Fruit fly (Drosophila melanogaster) whole organism, embryonic: ENCODE data around the gene CG7646.

ENCODE experiments used
- Ada2b ChIP-seq: fragments of 200-800 bp; sonication (Bioruptor generic); IDR thresholded peaks from 2 replicates; pipeline ENCODE4 v1.3.6; 2022; ENCODE audit warnings: missing biosample characterization, missing genetic modification characterization
- Atf-2 ChIP-seq: fragments of 200-800 bp; sonication (Bioruptor generic); optimal IDR thresholded peaks from 2 replicates; lab custom pipeline; 2016; ENCODE audit warnings: missing biosample characterization, missing genetic modification characterization
- CG12071 ChIP-seq: fragments of 200-800 bp; sonication (Bioruptor generic); optimal IDR thresholded peaks from 3 replicates; lab custom pipeline; 2018; ENCODE audit warnings: missing biosample characterization, mild to moderate bottlenecking, missing genetic modification characterization
- CG12104 ChIP-seq: fragments of 200-800 bp; sonication (Bioruptor generic); optimal IDR thresholded peaks from 3 replicates; lab custom pipeline; 2016; ENCODE audit warnings: missing biosample characterization, missing genetic modification characterization
- CG1233 ChIP-seq: fragments of 200-800 bp; sonication (Bioruptor generic); optimal IDR thresholded peaks from 4 replicates; lab custom pipeline; 2018; ENCODE audit warnings: missing biosample characterization, mild to moderate bottlenecking, missing genetic modification characterization
- CG12769 ChIP-seq: fragments of 200-800 bp; sonication (Bioruptor generic); optimal IDR thresholded peaks from 2 replicates; lab custom pipeline; 2019; ENCODE audit warnings: missing biosample characterization, mild to moderate bottlenecking, missing genetic modification characterization, moderate library complexity
- CG12942 ChIP-seq: fragments of 200-800 bp; sonication (Bioruptor generic); optimal IDR thresholded peaks from 3 replicates; lab custom pipeline; 2016; ENCODE audit warnings: missing biosample characterization, missing genetic modification characterization
- CG1602 ChIP-seq: fragments of 200-800 bp; sonication (Bioruptor generic); optimal IDR thresholded peaks from 3 replicates; lab custom pipeline; 2016; ENCODE audit warnings: missing biosample characterization, missing genetic modification characterization
- CG1603 ChIP-seq: fragments of 200-800 bp; sonication (Bioruptor generic); optimal IDR thresholded peaks from 2 replicates; lab custom pipeline; 2019; ENCODE audit warnings: missing biosample characterization, mild to moderate bottlenecking, missing genetic modification characterization, moderate library complexity
- CG2120 ChIP-seq: fragments of 200-800 bp; sonication (Bioruptor generic); optimal IDR thresholded peaks from 3 replicates; lab custom pipeline; 2016; ENCODE audit warnings: missing biosample characterization, missing genetic modification characterization
- CG2712 ChIP-seq: fragments of 200-800 bp; optimal IDR thresholded peaks from 3 replicates; lab custom pipeline; 2019; ENCODE audit warnings: missing biosample characterization, mild to moderate bottlenecking, missing genetic modification characterization, moderate library complexity
- CG31441 ChIP-seq: fragments of 200-800 bp; sonication (Bioruptor generic); IDR thresholded peaks from 2 replicates; pipeline ENCODE4 v1.3.6; 2022; ENCODE audit warnings: missing biosample characterization, missing genetic modification characterization
- CG32772 ChIP-seq: fragments of 200-800 bp; sonication (Bioruptor generic); IDR thresholded peaks from 2 replicates; pipeline ENCODE4 v1.3.6; 2022; ENCODE audit warnings: missing biosample characterization, missing genetic modification characterization
- CG3281 ChIP-seq: fragments of 200-800 bp; sonication (Bioruptor generic); optimal IDR thresholded peaks from 3 replicates; lab custom pipeline; 2017; ENCODE audit warnings: missing biosample characterization, mild to moderate bottlenecking, missing genetic modification characterization
- CG4820 ChIP-seq: fragments of 200-800 bp; sonication (Bioruptor generic); optimal IDR thresholded peaks from 3 replicates; lab custom pipeline; 2016; ENCODE audit warnings: missing biosample characterization, missing genetic modification characterization
- CG6254 ChIP-seq: fragments of 200-800 bp; sonication (Bioruptor generic); optimal IDR thresholded peaks from 3 replicates; lab custom pipeline; 2017; ENCODE audit warnings: mild to moderate bottlenecking, missing biosample characterization, missing genetic modification reagents, missing genetic modification characterization
- CG6689 ChIP-seq: fragments of 200-800 bp; sonication (Bioruptor generic); IDR thresholded peaks from 2 replicates; pipeline ENCODE4 v1.3.6; 2022; ENCODE audit warnings: missing biosample characterization, missing genetic modification characterization
- CG7786 ChIP-seq: fragments of 200-800 bp; sonication (Bioruptor generic); optimal IDR thresholded peaks from 2 replicates; lab custom pipeline; 2016; ENCODE audit warnings: missing biosample characterization, missing genetic modification characterization
- CG7839 ChIP-seq: fragments of 200-800 bp; sonication (Bioruptor generic); optimal IDR thresholded peaks from 3 replicates; lab custom pipeline; 2018; ENCODE audit warnings: missing biosample characterization, mild to moderate bottlenecking, missing genetic modification characterization, moderate library complexity
- CG8290 ChIP-seq, 3 experiments: fragments of 200-800 bp; sonication (Bioruptor generic); optimal IDR thresholded peaks; 2 replicates each; lab custom pipeline; 2016 to 2019; ENCODE audit warnings: missing biosample characterization in 3 of 3, missing genetic modification characterization in 3 of 3, mild to moderate bottlenecking in 2 of 3, moderate library complexity in 1 of 3
- CG9817 ChIP-seq: fragments of 200-800 bp; sonication (Bioruptor generic); optimal IDR thresholded peaks from 2 replicates; lab custom pipeline; 2018; ENCODE audit warnings: missing biosample characterization, mild to moderate bottlenecking, missing genetic modification characterization, moderate library complexity
- Dfd ChIP-seq, 2 experiments: fragments of >200 bp; optimal IDR thresholded peaks; 2 replicates each; lab custom pipeline; 2017; ENCODE audit warnings: missing biosample characterization in 2 of 2, missing genetic modification characterization in 2 of 2
- Doc2 ChIP-seq: fragments of 200-800 bp; sonication (Bioruptor generic); IDR thresholded peaks from 2 replicates; pipeline ENCODE4 v1.3.6; 2022; ENCODE audit warnings: missing biosample characterization, missing genetic modification characterization
- Ets65A ChIP-seq: fragments of 200-800 bp; sonication (Bioruptor generic); peaks from one replicate; lab custom pipeline; 2016; ENCODE audit warnings: missing biosample characterization, missing genetic modification characterization
- H15 ChIP-seq: fragments of 200-800 bp; sonication (Bioruptor generic); IDR thresholded peaks from 3 replicates; pipeline ENCODE4 v1.3.6; 2022; ENCODE audit warnings: missing biosample characterization, missing genetic modification characterization
- Hr3 ChIP-seq: fragments of 200-800 bp; sonication (Bioruptor generic); optimal IDR thresholded peaks from 3 replicates; lab custom pipeline; 2016; ENCODE audit warnings: missing biosample characterization, missing genetic modification characterization
- Hr78 ChIP-seq, 2 experiments: fragments of 200-800 bp in 1 of 2; fragments of >200 bp in 1 of 2; sonication (Bioruptor generic) in 1 of 2; optimal IDR thresholded peaks; 2 replicates each; lab custom pipeline; 2017 to 2019; ENCODE audit warnings: missing biosample characterization in 2 of 2, missing genetic modification characterization in 2 of 2, mild to moderate bottlenecking in 1 of 2, moderate library complexity in 1 of 2
- Meics ChIP-seq: fragments of 200-800 bp; sonication (Bioruptor generic); optimal IDR thresholded peaks from 2 replicates; lab custom pipeline; 2017; ENCODE audit warnings: missing biosample characterization, mild to moderate bottlenecking, missing genetic modification characterization
- Mrtf ChIP-seq: fragments of 200-800 bp; sonication (Bioruptor generic); IDR thresholded peaks from 3 replicates; pipeline ENCODE4 v1.3.6; 2022; ENCODE audit warnings: missing biosample characterization, missing genetic modification characterization
- Nf-YA ChIP-seq: fragments of 200-800 bp; sonication (Bioruptor generic); IDR thresholded peaks from 2 replicates; pipeline ENCODE4 v1.3.6; 2022; ENCODE audit warnings: missing biosample characterization, missing genetic modification characterization
- Rx ChIP-seq: fragments of 200-800 bp; sonication (Bioruptor generic); IDR thresholded peaks from 2 replicates; pipeline ENCODE4 v1.3.6; 2022; ENCODE audit warnings: missing biosample characterization, missing genetic modification characterization
- Sin3A ChIP-seq: fragments of >200 bp; optimal IDR thresholded peaks from 2 replicates; lab custom pipeline; 2018
- Sox100B ChIP-seq: fragments of 200-800 bp; sonication (Bioruptor generic); optimal IDR thresholded peaks from 3 replicates; lab custom pipeline; 2018; ENCODE audit warnings: missing biosample characterization, mild to moderate bottlenecking, missing genetic modification characterization
- bcd ChIP-seq: fragments of 200-800 bp; sonication (Bioruptor generic); optimal IDR thresholded peaks from 2 replicates; lab custom pipeline; 2017; ENCODE audit warnings: missing biosample characterization, mild to moderate bottlenecking, missing genetic modification characterization
- bowl ChIP-seq: fragments of 200-800 bp; sonication (Bioruptor generic); IDR thresholded peaks from 2 replicates; pipeline ENCODE4 v1.3.6; 2022; ENCODE audit warnings: missing biosample characterization, missing genetic modification characterization
- cad ChIP-seq: fragments of >200 bp; optimal IDR thresholded peaks from 2 replicates; lab custom pipeline; 2017; ENCODE audit warnings: missing biosample characterization, missing genetic modification characterization
- chinmo ChIP-seq: fragments of 200-800 bp; sonication (Bioruptor generic); IDR thresholded peaks from 4 replicates; pipeline ENCODE4 v1.3.6; 2022; ENCODE audit warnings: missing biosample characterization, missing genetic modification characterization; ENCODE audit not compliant: partially characterized antibody
- dm ChIP-seq: fragments of 200-800 bp; sonication (Bioruptor generic); optimal IDR thresholded peaks from 3 replicates; lab custom pipeline; 2016; ENCODE audit warnings: missing biosample characterization, missing genetic modification characterization
- gem ChIP-seq: fragments of 200-800 bp; sonication (Bioruptor generic); optimal IDR thresholded peaks from 2 replicates; lab custom pipeline; 2019; ENCODE audit warnings: missing biosample characterization, mild to moderate bottlenecking, missing genetic modification characterization, moderate library complexity
- gfzf ChIP-seq: fragments of 200-800 bp; sonication (Bioruptor generic); optimal IDR thresholded peaks from 2 replicates; lab custom pipeline; 2016; ENCODE audit warnings: missing biosample characterization, mild to moderate bottlenecking, missing genetic modification characterization, moderate library complexity
- hth ChIP-seq: fragments of >200 bp; optimal IDR thresholded peaks from 2 replicates; lab custom pipeline; 2017; ENCODE audit warnings: inconsistent platforms
- lab ChIP-seq: fragments of 200-800 bp; sonication (Bioruptor generic); optimal IDR thresholded peaks from 3 replicates; lab custom pipeline; 2017; ENCODE audit warnings: missing biosample characterization, missing genetic modification characterization, mild to moderate bottlenecking, moderate library complexity, missing genetic modification reagents
- pan ChIP-seq, 4 experiments: fragments of >200 bp in 3 of 4; fragments of 200-800 bp in 1 of 4; sonication (Bioruptor generic) in 1 of 4; optimal IDR thresholded peaks in 3 of 4; IDR thresholded peaks in 1 of 4; 2 replicates each; pipeline versions ENCODE4 v1.3.6 to Lab custom; 2017 to 2022; ENCODE audit warnings: missing biosample characterization in 2 of 4, missing genetic modification characterization in 2 of 4, mixed read lengths in 1 of 4
- pho ChIP-seq: fragments of 200-800 bp; sonication (Bioruptor generic); optimal IDR thresholded peaks from 2 replicates; lab custom pipeline; 2016; ENCODE audit warnings: missing biosample characterization, missing genetic modification characterization
- phol ChIP-seq: fragments of 200-800 bp; sonication (Bioruptor generic); optimal IDR thresholded peaks from 3 replicates; lab custom pipeline; 2018; ENCODE audit warnings: missing biosample characterization, mild to moderate bottlenecking, missing genetic modification characterization, moderate library complexity
- pnt ChIP-seq: fragments of 200-800 bp; sonication (Bioruptor generic); optimal IDR thresholded peaks from 3 replicates; lab custom pipeline; 2016; ENCODE audit warnings: missing biosample characterization, missing genetic modification characterization
- sens ChIP-seq: fragments of 200-800 bp; sonication (Bioruptor generic); peaks from one replicate; lab custom pipeline; 2016; ENCODE audit warnings: missing biosample characterization, missing genetic modification characterization
- seq ChIP-seq: fragments of 200-800 bp; sonication (Bioruptor generic); IDR thresholded peaks from 2 replicates; pipeline ENCODE4 v1.3.6; 2022; ENCODE audit warnings: missing biosample characterization, missing genetic modification characterization
- slp2 ChIP-seq: fragments of 200-800 bp; sonication (Bioruptor generic); optimal IDR thresholded peaks from 2 replicates; lab custom pipeline; 2016; ENCODE audit warnings: missing biosample characterization, missing genetic modification characterization
- unpg ChIP-seq: fragments of 200-800 bp; sonication (Bioruptor generic); optimal IDR thresholded peaks from 3 replicates; lab custom pipeline; 2018; ENCODE audit warnings: missing biosample characterization, mild to moderate bottlenecking, missing genetic modification characterization, moderate library complexity
- zen ChIP-seq: fragments of 200-800 bp; sonication (Bioruptor generic); optimal IDR thresholded peaks from 3 replicates; lab custom pipeline; 2018; ENCODE audit warnings: missing biosample characterization, mild to moderate bottlenecking, missing genetic modification characterization, moderate library complexity

CG7646 gene

dm6 chr3L:19945469-19945868 lies 46.2 kb upstream of the CG7646 start (continued):
- no peak for TF ChIP-seq CG8290 (GFP tag; optimal IDR thresholded peaks at IDR 0.05; lab: Kevin White, UChicago)
- TF ChIP-seq CG8290 (tag; optimal IDR thresholded peaks at IDR 0.05; lab: Kevin White, UChicago) = no peak
- no peak for TF ChIP-seq gfzf (GFP tag; lab: Kevin White, UChicago)
- TF ChIP-seq Ada2b (GFP tag; lab: Robert Waterston, UW) = 0 out of 2 replicates have a peak, but pooled peaks have one; percentile 10
- TF ChIP-seq Rx = 0 out of 2 replicates have a peak, but pooled peaks have one; percentile 16
- TF ChIP-seq CG12942 = peak; percentile 2
- TF ChIP-seq H15 (GFP tag; lab: Robert Waterston, UW) = no peak
- TF ChIP-seq Nf-YA = no peak
- no peak for TF ChIP-seq pan (optimal IDR thresholded peaks at IDR 0.05; lab: Kevin White, UChicago)
- TF ChIP-seq pan (GFP tag; optimal IDR thresholded peaks at IDR 0.05 in 1 of 2, IDR thresholded peaks at IDR 0.05 in 1 of 2) = no peak
- TF ChIP-seq Atf-2 (GFP tag; lab: Kevin White, UChicago) = no peak
- TF ChIP-seq CG4820 (GFP tag; lab: Kevin White, UChicago) = peak; percentile 14
- TF ChIP-seq Hr78 (GFP tag; optimal IDR thresholded peaks at IDR 0.05; lab: Kevin White, UChicago) = no peak
- no peak for TF ChIP-seq dm (GFP tag; lab: Kevin White, UChicago)
- peak; percentile 36 for TF ChIP-seq lab
- no peak for TF ChIP-seq CG32772 (GFP tag; lab: Robert Waterston, UW)
- TF ChIP-seq CG1233 (GFP tag; lab: Kevin White, UChicago) = no peak
- peak; percentile 7 for TF ChIP-seq Hr3
- TF ChIP-seq CG3281 (GFP tag; lab: Kevin White, UChicago) = peak; percentile 23
- TF ChIP-seq cad = no peak
- TF ChIP-seq CG12071 (GFP tag; lab: Kevin White, UChicago) = no peak
- no peak for TF ChIP-seq hth (lab: Kevin White, UChicago)
- peak; percentile 17 for TF ChIP-seq CG12769
- TF ChIP-seq unpg = no peak
- TF ChIP-seq CG7786 (GFP tag; lab: Kevin White, UChicago) = no peak
- no peak for TF ChIP-seq zen (tag; lab: Kevin White, UChicago)
- TF ChIP-seq CG1603 (tag; lab: Kevin White, UChicago) = peak; percentile 52
- peak; percentile 39 for TF ChIP-seq Meics (GFP tag; lab: Kevin White, UChicago)
- no peak for TF ChIP-seq CG6254 (GFP tag; lab: Kevin White, UChicago)
- TF ChIP-seq Doc2 = no peak
- TF ChIP-seq phol (tag; lab: Kevin White, UChicago) = no peak
- no peak for TF ChIP-seq Sin3A (lab: Kevin White, UChicago)
- no peak for TF ChIP-seq slp2 (GFP tag; lab: Kevin White, UChicago)
- no peak for TF ChIP-seq CG1602
- no peak for TF ChIP-seq CG2712 (tag; lab: Kevin White, UChicago)
- peak; percentile 2 for TF ChIP-seq CG12104 (GFP tag; lab: Kevin White, UChicago)
- no peak for TF ChIP-seq pnt
- TF ChIP-seq bcd (GFP tag; lab: Kevin White, UChicago) = peak; percentile 1
- TF ChIP-seq seq (GFP tag; lab: Robert Waterston, UW) = no peak
- peak; percentile 90 for TF ChIP-seq Ets65A (GFP tag; lab: Kevin White, UChicago)
- no peak for TF ChIP-seq CG9817 (tag; lab: Kevin White, UChicago)
- peak; percentile 22 for TF ChIP-seq CG2120 (GFP tag; lab: Kevin White, UChicago)
- peak; percentile 33; the same call in 1 of the 2 replicates for TF ChIP-seq CG6689
- no peak for TF ChIP-seq CG31441 (GFP tag; lab: Robert Waterston, UW)
- peak; percentile 3 for TF ChIP-seq Sox100B
- peak; percentile 61 for TF ChIP-seq gem (tag; lab: Kevin White, UChicago)
- no peak for TF ChIP-seq Mrtf (GFP tag; lab: Robert Waterston, UW)
- peak; percentile 40 for TF ChIP-seq CG7839 (tag; lab: Kevin White, UChicago)
- peak; percentile 7 for TF ChIP-seq sens
- no peak for TF ChIP-seq Dfd (GFP tag; optimal IDR thresholded peaks at IDR 0.05; lab: Kevin White, UChicago)
- TF ChIP-seq pho = no peak
- TF ChIP-seq chinmo (GFP tag; lab: Robert Waterston, UW) = 0 out of 4 replicates have a peak, but pooled peaks have one; percentile 32
- no peak for TF ChIP-seq bowl (GFP tag; lab: Robert Waterston, UW)
